Worm (Caenorhabditis elegans) whole organism, L2 larva: Measurements from ENCODE around the gene col-87.

Source experiments
- lin-13 ChIP-seq: fragments of 150-350 bp; optimal IDR thresholded peaks from 2 replicates; lab custom pipeline; 2014; ENCODE audit warnings: missing biosample characterization, missing genetic modification reagents, missing genetic modification characterization
- unc-62 ChIP-seq: fragments of 150-350 bp; optimal IDR thresholded peaks from 2 replicates; lab custom pipeline; 2014; ENCODE audit warnings: missing biosample characterization, missing genetic modification reagents, missing genetic modification characterization

DNA sequence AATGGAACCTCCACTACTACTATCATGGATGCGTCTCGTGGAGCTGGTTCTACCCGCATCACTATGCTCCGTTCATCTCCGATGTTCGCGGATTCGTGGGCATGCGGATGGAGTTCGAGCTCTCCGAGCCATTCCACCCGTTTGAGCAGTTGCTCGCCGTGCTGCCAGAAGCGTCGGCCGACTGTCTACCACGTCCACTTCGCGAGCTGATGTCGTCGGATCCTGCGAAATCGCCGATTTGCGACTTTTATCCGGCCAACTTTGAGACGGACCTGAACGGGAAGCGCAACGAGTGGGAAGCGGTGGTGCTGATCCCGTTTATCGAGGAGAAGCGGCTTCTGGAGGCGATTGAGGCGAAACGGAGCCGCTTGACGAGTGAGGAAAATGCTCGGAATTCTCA lies 16.7 kb downstream of the col-87 start:
- no peak for TF ChIP-seq unc-62 (GFP tag; lab: Kevin White, UChicago)
- no peak for TF ChIP-seq lin-13 (GFP tag; lab: Kevin White, UChicago)
